Worm (Caenorhabditis elegans): ENCODE results near the gene ril-1.

DNA sequence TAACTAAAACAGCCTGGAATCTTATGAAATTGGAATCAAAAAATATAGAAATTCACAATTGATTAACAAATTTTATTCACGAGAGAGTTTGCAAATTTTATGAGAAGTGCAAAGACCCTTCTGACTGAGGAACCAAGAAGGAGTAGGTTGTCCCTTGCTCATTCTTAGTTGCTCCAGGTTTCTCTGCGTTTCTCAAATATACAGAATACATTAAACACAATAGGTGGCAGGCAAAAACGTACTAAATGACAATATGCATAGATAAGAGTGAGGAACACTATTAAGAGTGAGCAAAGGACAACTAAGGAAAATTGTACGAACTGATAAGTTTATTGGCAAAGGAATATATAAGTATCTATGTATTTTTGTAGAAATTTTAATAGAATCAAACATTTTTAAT is 34.8 kb upstream of the ril-1 start, which contains the start of gene C53A5.9:
- TF ChIP-seq tbx-11 (GFP tag; IDR thresholded peaks at IDR 0.05), result no peak
- no peak for TF ChIP-seq ama-1 (optimal IDR thresholded peaks at IDR 0.05)
- TF ChIP-seq flt-1 (GFP tag; IDR thresholded peaks at IDR 0.05), result no peak
- TF ChIP-seq aly-1 (tag; optimal IDR thresholded peaks at IDR 0.05), result no peak
- TF ChIP-seq B0310.2 (tag; optimal IDR thresholded peaks at IDR 0.05), result no peak
- no peak for TF ChIP-seq sea-1 (GFP tag; conservative IDR thresholded peaks at IDR 0.05)
- no peak for TF ChIP-seq F13C5.2 (tag; optimal IDR thresholded peaks at IDR 0.05)
- TF ChIP-seq hnd-1 (tag; optimal IDR thresholded peaks at IDR 0.05), result no peak
- TF ChIP-seq hmg-4 (GFP tag; optimal IDR thresholded peaks at IDR 0.05), result no peak
- no peak for TF ChIP-seq hmbx-1 (tag; optimal IDR thresholded peaks at IDR 0.05)
- no peak for TF ChIP-seq tbx-37 (GFP tag; conservative IDR thresholded peaks at IDR 0.05)
- no peak for TF ChIP-seq ets-7 (tag; optimal IDR thresholded peaks at IDR 0.05)
- TF ChIP-seq tra-4 (tag; optimal IDR thresholded peaks at IDR 0.05), result no peak
- TF ChIP-seq pes-1 (GFP tag; IDR thresholded peaks at IDR 0.05), result no peak
